Fruit fly (Drosophila melanogaster): ENCODE data around the gene CG33177.

Gene CG33177

DNA sequence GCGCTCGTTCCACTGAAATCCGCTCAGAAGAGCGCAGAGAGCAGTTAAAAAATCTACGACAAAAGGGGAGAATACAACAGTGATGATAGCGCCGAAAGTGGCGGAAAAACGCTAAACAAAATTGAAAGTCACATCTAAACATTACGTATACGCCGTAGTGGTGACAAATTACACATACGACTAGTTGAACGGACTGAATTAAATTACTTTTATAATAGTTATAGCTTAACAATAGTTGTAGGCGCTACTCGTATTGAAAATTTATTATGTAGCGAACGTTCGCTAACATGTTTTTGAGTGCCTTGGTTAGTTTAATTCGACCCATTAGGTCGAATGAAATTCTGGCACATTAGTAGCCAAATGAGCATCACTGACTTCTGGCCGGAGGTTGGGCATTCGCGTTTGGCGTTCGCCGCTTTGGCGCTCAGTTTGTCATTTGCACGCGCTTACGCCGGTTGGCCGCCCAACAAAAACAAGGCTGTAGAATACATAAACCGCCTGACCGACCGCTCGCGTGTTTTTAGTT is 37.4 kb upstream of the CG33177 start, which contains the start of gene CG5541 (continued):
- TF ChIP-seq sd (tag; optimal IDR thresholded peaks at IDR 0.05) (no peak), CG32772 (GFP tag; IDR thresholded peaks at IDR 0.05) (no peak), Bdp1 (GFP tag; optimal IDR thresholded peaks at IDR 0.05) (no peak), CG14710 (tag; optimal IDR thresholded peaks at IDR 0.05) (no peak), ems (GFP tag; optimal IDR thresholded peaks at IDR 0.05) (no peak), H2.0 (GFP tag; IDR thresholded peaks at IDR 0.05) (no peak), CG17612 (GFP tag; IDR thresholded peaks at IDR 0.05) (no peak), unpg (GFP tag; optimal IDR thresholded peaks at IDR 0.05) (no peak), br (optimal IDR thresholded peaks at IDR 0.05) (no peak), zfh2 (GFP tag; optimal IDR thresholded peaks at IDR 0.05) (no peak), fu2 (GFP tag; optimal IDR thresholded peaks at IDR 0.05) (no peak), CG17359 (tag; optimal IDR thresholded peaks at IDR 0.05) (no peak), CG7839 (tag; optimal IDR thresholded peaks at IDR 0.05) (no peak), CG3163 (GFP tag; optimal IDR thresholded peaks at IDR 0.05) (no peak), seq (GFP tag; IDR thresholded peaks at IDR 0.05) (no peak), gcm2 (GFP tag; optimal IDR thresholded peaks at IDR 0.05) (no peak), CG12391 (tag; optimal IDR thresholded peaks at IDR 0.05) (peak; percentile 21), dm (GFP tag; optimal IDR thresholded peaks at IDR 0.05) (no peak), CG7271 (tag; optimal IDR thresholded peaks at IDR 0.05) (no peak), cad (GFP tag; optimal IDR thresholded peaks at IDR 0.05) (no peak), sima (GFP tag; optimal IDR thresholded peaks at IDR 0.05) (no peak), Mrtf (GFP tag; IDR thresholded peaks at IDR 0.05) (no peak), CG7987 (GFP tag; optimal IDR thresholded peaks at IDR 0.05) (no peak), crp (GFP tag; optimal IDR thresholded peaks at IDR 0.05) (no peak), Hr3 (GFP tag; optimal IDR thresholded peaks at IDR 0.05) (no peak), CG10209 (GFP tag; optimal IDR thresholded peaks at IDR 0.05) (no peak), MBD-R2 (GFP tag; IDR thresholded peaks at IDR 0.05) (no peak), CG9727 (GFP tag; optimal IDR thresholded peaks at IDR 0.05) (peak; percentile 7), al (GFP tag; IDR thresholded peaks at IDR 0.05) (0 out of 2 replicates have a peak, but pooled peaks have one; percentile 17), CG10565 (GFP tag; optimal IDR thresholded peaks at IDR 0.05) (no peak), mam (GFP tag; optimal IDR thresholded peaks at IDR 0.05) (peak; percentile 17), CG2678 (tag; optimal IDR thresholded peaks at IDR 0.05) (peak; percentile 32), maf-S (GFP tag; optimal IDR thresholded peaks at IDR 0.05) (no peak), insv (GFP tag; optimal IDR thresholded peaks at IDR 0.05) (no peak), Deaf1 (tag; optimal IDR thresholded peaks at IDR 0.05) (peak; percentile 42), CG4424 (GFP tag; optimal IDR thresholded peaks at IDR 0.05) (no peak), CG42726 (GFP tag; IDR thresholded peaks at IDR 0.05; ENCODE audit: partially characterized antibody) (no peak), Hr39 (optimal IDR thresholded peaks at IDR 0.05) (no peak), repo (GFP tag; optimal IDR thresholded peaks at IDR 0.05) (no peak), ERR (GFP tag; optimal IDR thresholded peaks at IDR 0.05) (no peak), tin (GFP tag; optimal IDR thresholded peaks at IDR 0.05) (no peak), Usf (GFP tag; optimal IDR thresholded peaks at IDR 0.05) (peak; percentile 15), CG10321 (GFP tag; IDR thresholded peaks at IDR 0.05) (no peak), gem (tag; optimal IDR thresholded peaks at IDR 0.05) (peak; percentile 17), CG3726 (GFP tag; IDR thresholded peaks at IDR 0.05) (no peak), Ada2b (GFP tag; IDR thresholded peaks at IDR 0.05) (no peak), CG8944 (GFP tag; optimal IDR thresholded peaks at IDR 0.05) (no peak), hbn (GFP tag; IDR thresholded peaks at IDR 0.05; ENCODE audit: partially characterized antibody) (no peak), CG32532 (GFP tag; IDR thresholded peaks at IDR 0.05) (no peak), CG8281 (tag; optimal IDR thresholded peaks at IDR 0.05) (no peak), CG13123 (GFP tag; optimal IDR thresholded peaks at IDR 0.05) (no peak), Hmx (GFP tag; optimal IDR thresholded peaks at IDR 0.05) (no peak)

All from whole organism, embryonic.